Worm (Caenorhabditis elegans): ENCODE data around the gene cyp-25A4.
A peak's percentile ranks its signal among the peaks of the same experiment; 100 is the strongest.

DNA sequence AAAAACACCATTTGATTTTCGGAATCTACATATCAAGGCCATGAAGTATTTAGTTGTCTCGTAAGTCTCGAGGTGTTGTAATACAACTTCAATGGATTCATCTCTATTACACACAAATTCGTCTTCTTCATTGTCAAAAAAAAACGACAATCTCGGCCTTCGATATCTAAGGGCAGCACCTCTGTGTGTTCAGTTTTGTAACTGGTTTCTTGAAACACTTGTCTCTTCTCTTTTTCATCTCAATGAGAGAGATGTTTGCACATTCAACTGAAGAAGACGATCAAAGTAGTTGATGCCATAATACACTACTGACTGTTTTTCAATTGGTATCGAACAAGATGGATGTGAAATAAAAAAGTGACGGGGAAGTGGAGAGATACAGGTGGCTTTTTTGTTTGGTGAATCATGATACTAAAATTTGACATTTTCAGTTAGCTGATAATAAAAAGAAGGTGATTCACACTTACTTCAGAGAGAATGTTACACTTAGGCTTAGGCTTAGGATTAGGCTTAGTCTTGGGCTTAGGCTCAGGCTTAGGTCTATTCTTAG lies 40.4 kb downstream of the cyp-25A4 start:
- no peak for TF ChIP-seq ces-1 (GFP tag; optimal IDR thresholded peaks at IDR 0.05)
- no peak for TF ChIP-seq unc-130 (GFP tag; optimal IDR thresholded peaks at IDR 0.05)
- TF ChIP-seq zag-1 (tag; optimal IDR thresholded peaks at IDR 0.05) = no peak
- TF ChIP-seq ama-1 (optimal IDR thresholded peaks at IDR 0.05) = no peak
- TF ChIP-seq Y105C5A.15 (GFP tag; IDR thresholded peaks at IDR 0.05) = no peak
- no peak for TF ChIP-seq spr-3 (GFP tag; optimal IDR thresholded peaks at IDR 0.05)
- TF ChIP-seq lin-39 (tag; optimal IDR thresholded peaks at IDR 0.05) = no peak
- TF ChIP-seq nhr-11 (tag; optimal IDR thresholded peaks at IDR 0.05) = no peak
- no peak for TF ChIP-seq mes-2 (tag; optimal IDR thresholded peaks at IDR 0.05; ENCODE audit: poor library complexity, severe bottlenecking)
- peak in 1 of 2 experiments; percentile 99 for TF ChIP-seq unc-62 (GFP tag; optimal IDR thresholded peaks at IDR 0.05 in 1 of 2)
- TF ChIP-seq unc-62 (tag; optimal IDR thresholded peaks at IDR 0.05) = no peak
- TF ChIP-seq snpc-4 (tag; optimal IDR thresholded peaks at IDR 0.05) = no peak
- TF ChIP-seq nhr-237 (tag; optimal IDR thresholded peaks at IDR 0.05) = no peak
